Fruit fly (Drosophila melanogaster) whole organism, embryonic: ENCODE data around the gene CG13842.

Experiments
- Bteb2 ChIP-seq: fragments of 200-800 bp; sonication (Bioruptor generic); optimal IDR thresholded peaks from 2 replicates; lab custom pipeline; 2016; ENCODE audit warnings: missing biosample characterization, missing genetic modification characterization
- CG11093 ChIP-seq: fragments of 200-800 bp; sonication (Bioruptor generic); IDR thresholded peaks from 3 replicates; pipeline ENCODE4 v1.3.6; 2022; ENCODE audit warnings: missing biosample characterization, missing genetic modification characterization
- CG11696 ChIP-seq: fragments of 200-800 bp; sonication (Bioruptor generic); IDR thresholded peaks from 2 replicates; pipeline ENCODE4 v1.3.6; 2022; ENCODE audit warnings: missing biosample characterization, missing genetic modification characterization
- CG11723 ChIP-seq: fragments of 200-800 bp; sonication (Bioruptor generic); optimal IDR thresholded peaks from 2 replicates; lab custom pipeline; 2017; ENCODE audit warnings: missing biosample characterization, mild to moderate bottlenecking, missing genetic modification characterization
- CG12155 ChIP-seq: fragments of 200-800 bp; sonication (Bioruptor generic); optimal IDR thresholded peaks from 3 replicates; lab custom pipeline; 2016; ENCODE audit warnings: missing biosample characterization, missing genetic modification characterization
- CG12299 ChIP-seq: fragments of 200-800 bp; sonication (Bioruptor generic); optimal IDR thresholded peaks from 2 replicates; lab custom pipeline; 2018; ENCODE audit warnings: missing biosample characterization, mild to moderate bottlenecking, missing genetic modification characterization
- CG12659 ChIP-seq: fragments of 200-800 bp; sonication (Bioruptor generic); optimal IDR thresholded peaks from 3 replicates; lab custom pipeline; 2017; ENCODE audit warnings: mild to moderate bottlenecking, missing biosample characterization, missing genetic modification reagents, missing genetic modification characterization
- CG14667 ChIP-seq: fragments of 200-800 bp; sonication (Bioruptor generic); IDR thresholded peaks from 2 replicates; pipeline ENCODE4 v1.3.6; 2022; ENCODE audit warnings: missing biosample characterization, missing genetic modification characterization
- CG1603 ChIP-seq: fragments of 200-800 bp; sonication (Bioruptor generic); optimal IDR thresholded peaks from 2 replicates; lab custom pipeline; 2019; ENCODE audit warnings: missing biosample characterization, mild to moderate bottlenecking, missing genetic modification characterization, moderate library complexity
- CG17612 ChIP-seq: fragments of 200-800 bp; sonication (Bioruptor generic); IDR thresholded peaks from 2 replicates; pipeline ENCODE4 v1.3.6; 2022; ENCODE audit warnings: missing biosample characterization, missing genetic modification characterization
- CG2120 ChIP-seq: fragments of 200-800 bp; sonication (Bioruptor generic); optimal IDR thresholded peaks from 3 replicates; lab custom pipeline; 2016; ENCODE audit warnings: missing biosample characterization, missing genetic modification characterization
- CG3065 ChIP-seq: fragments of 200-800 bp; sonication (Bioruptor generic); optimal IDR thresholded peaks from 2 replicates; lab custom pipeline; 2016; ENCODE audit warnings: missing biosample characterization, missing genetic modification characterization
- CG31365 ChIP-seq: fragments of 200-800 bp; sonication (Bioruptor generic); optimal IDR thresholded peaks from 2 replicates; lab custom pipeline; 2018; ENCODE audit warnings: missing biosample characterization, mild to moderate bottlenecking, missing genetic modification characterization
- CG43689 ChIP-seq: fragments of 200-800 bp; sonication (Bioruptor generic); IDR thresholded peaks from 2 replicates; pipeline ENCODE4 v1.3.6; 2022; ENCODE audit warnings: missing biosample characterization, missing genetic modification characterization
- CG4424 ChIP-seq: fragments of 200-800 bp; sonication (Bioruptor generic); optimal IDR thresholded peaks from 3 replicates; lab custom pipeline; 2016; ENCODE audit warnings: missing biosample characterization, missing genetic modification characterization
- CG8765 ChIP-seq: fragments of 200-800 bp; sonication (Bioruptor generic); IDR thresholded peaks from 2 replicates; pipeline ENCODE4 v1.3.6; 2022; ENCODE audit warnings: missing biosample characterization, missing genetic modification characterization
- CG9609 ChIP-seq: fragments of 200-800 bp; sonication (Bioruptor generic); optimal IDR thresholded peaks from 3 replicates; lab custom pipeline; 2016; ENCODE audit warnings: missing biosample characterization, missing genetic modification characterization
- CTCF ChIP-seq: fragments of 200-800 bp; sonication (Bioruptor generic); optimal IDR thresholded peaks from 2 replicates; lab custom pipeline; 2017; ENCODE audit warnings: missing biosample characterization, mild to moderate bottlenecking, missing genetic modification characterization, moderate library complexity
- Chrac-16 ChIP-seq: fragments of 200-800 bp; sonication (Bioruptor generic); optimal IDR thresholded peaks from 3 replicates; lab custom pipeline; 2016; ENCODE audit warnings: missing biosample characterization, missing genetic modification characterization
- CrebB ChIP-seq: fragments of 200-800 bp; sonication (Bioruptor generic); optimal IDR thresholded peaks from 3 replicates; lab custom pipeline; 2018; ENCODE audit warnings: missing biosample characterization, mild to moderate bottlenecking, missing genetic modification characterization
- Doc2 ChIP-seq: fragments of 200-800 bp; sonication (Bioruptor generic); IDR thresholded peaks from 2 replicates; pipeline ENCODE4 v1.3.6; 2022; ENCODE audit warnings: missing biosample characterization, missing genetic modification characterization
- E2f1 ChIP-seq: fragments of 200-800 bp; sonication (Bioruptor generic); IDR thresholded peaks from 2 replicates; pipeline ENCODE4 v1.3.6; 2022; ENCODE audit warnings: missing biosample characterization, missing genetic modification characterization
- Fer2 ChIP-seq: fragments of 200-800 bp; sonication (Bioruptor generic); optimal IDR thresholded peaks from 2 replicates; lab custom pipeline; 2018; ENCODE audit warnings: missing biosample characterization, mild to moderate bottlenecking, missing genetic modification characterization, moderate library complexity
- Fer3 ChIP-seq: fragments of 200-800 bp; sonication (Bioruptor generic); optimal IDR thresholded peaks from 2 replicates; lab custom pipeline; 2018; ENCODE audit warnings: missing biosample characterization, mild to moderate bottlenecking, missing genetic modification characterization, moderate library complexity
- Gsc ChIP-seq: fragments of 200-800 bp; sonication (Bioruptor generic); IDR thresholded peaks from 2 replicates; pipeline ENCODE4 v1.3.6; 2022; ENCODE audit warnings: missing biosample characterization, missing genetic modification characterization
- HmgD ChIP-seq: fragments of 200-800 bp; sonication (Bioruptor generic); optimal IDR thresholded peaks from 3 replicates; lab custom pipeline; 2016; ENCODE audit warnings: missing biosample characterization, missing genetic modification characterization
- MTF-1 ChIP-seq: fragments of 200-800 bp; sonication (Bioruptor generic); optimal IDR thresholded peaks from 2 replicates; lab custom pipeline; 2018; ENCODE audit warnings: missing biosample characterization, mild to moderate bottlenecking, missing genetic modification characterization, borderline replicate concordance
- Meics ChIP-seq: fragments of 200-800 bp; sonication (Bioruptor generic); optimal IDR thresholded peaks from 2 replicates; lab custom pipeline; 2017; ENCODE audit warnings: missing biosample characterization, mild to moderate bottlenecking, missing genetic modification characterization
- NC2β ChIP-seq: fragments of 200-800 bp; sonication (Bioruptor generic); optimal IDR thresholded peaks from 2 replicates; lab custom pipeline; 2016; ENCODE audit warnings: missing biosample characterization, missing genetic modification characterization
- NfI ChIP-seq: fragments of 200-800 bp; sonication (Bioruptor generic); optimal IDR thresholded peaks from 3 replicates; lab custom pipeline; 2018; ENCODE audit warnings: missing biosample characterization, mild to moderate bottlenecking, missing genetic modification characterization, moderate library complexity
- Pdp1 ChIP-seq, 2 experiments: fragments of 200-800 bp; sonication (Bioruptor generic); optimal IDR thresholded peaks; 3 replicates each; lab custom pipeline; 2016; ENCODE audit warnings: missing biosample characterization in 2 of 2, missing genetic modification characterization in 2 of 2, mild to moderate bottlenecking in 1 of 2, moderate library complexity in 1 of 2
- Sox100B ChIP-seq: fragments of 200-800 bp; sonication (Bioruptor generic); optimal IDR thresholded peaks from 3 replicates; lab custom pipeline; 2018; ENCODE audit warnings: missing biosample characterization, mild to moderate bottlenecking, missing genetic modification characterization
- Tbp ChIP-seq: fragments of >200 bp; optimal IDR thresholded peaks from 2 replicates; lab custom pipeline; 2018; ENCODE audit warnings: missing biosample characterization, missing genetic modification characterization
- Xbp1 ChIP-seq: fragments of 200-800 bp; sonication (Bioruptor generic); optimal IDR thresholded peaks from 3 replicates; lab custom pipeline; 2016; ENCODE audit warnings: missing biosample characterization, mild to moderate bottlenecking, missing genetic modification characterization
- ato ChIP-seq: fragments of 200-800 bp; sonication (Bioruptor generic); IDR thresholded peaks from 2 replicates; pipeline ENCODE4 v1.3.6; 2022; ENCODE audit warnings: missing biosample characterization, missing genetic modification characterization; ENCODE audit not compliant: partially characterized antibody
- bbx ChIP-seq: fragments of 200-800 bp; sonication (Bioruptor generic); IDR thresholded peaks from 2 replicates; pipeline ENCODE4 v1.3.6; 2022; ENCODE audit warnings: missing biosample characterization, missing genetic modification characterization; ENCODE audit not compliant: partially characterized antibody
- bigmax ChIP-seq: fragments of 200-800 bp; sonication (Bioruptor generic); optimal IDR thresholded peaks from 2 replicates; lab custom pipeline; 2018; ENCODE audit warnings: missing biosample characterization, mild to moderate bottlenecking, missing genetic modification characterization
- crol ChIP-seq: fragments of 200-800 bp; sonication (Bioruptor generic); IDR thresholded peaks from 2 replicates; pipeline ENCODE4 v1.3.6; 2022; ENCODE audit warnings: missing biosample characterization, missing genetic modification characterization
- danr ChIP-seq: fragments of 200-800 bp; sonication (Bioruptor generic); IDR thresholded peaks from 2 replicates; pipeline ENCODE4 v1.3.6; 2022; ENCODE audit warnings: missing biosample characterization, missing genetic modification characterization
- esg ChIP-seq: fragments of 200-800 bp; sonication (Bioruptor generic); conservative IDR thresholded peaks from 2 replicates; pipeline ENCODE4 v1.3.6; 2022; ENCODE audit warnings: missing biosample characterization, missing genetic modification characterization
- fd102C ChIP-seq: fragments of 200-800 bp; sonication (Bioruptor generic); optimal IDR thresholded peaks from 2 replicates; lab custom pipeline; 2018; ENCODE audit warnings: missing biosample characterization, mild to moderate bottlenecking, missing genetic modification characterization, moderate library complexity
- fru ChIP-seq: fragments of >200 bp; optimal IDR thresholded peaks from 2 replicates; lab custom pipeline; 2017
- gsb ChIP-seq: fragments of 200-800 bp; sonication (Bioruptor generic); IDR thresholded peaks from 2 replicates; pipeline ENCODE4 v1.3.6; 2022; ENCODE audit warnings: missing biosample characterization, missing genetic modification characterization
- mld ChIP-seq: fragments of 200-800 bp; sonication (Bioruptor generic); IDR thresholded peaks from 3 replicates; pipeline ENCODE4 v1.3.6; 2022; ENCODE audit warnings: missing biosample characterization, missing genetic modification characterization; ENCODE audit not compliant: partially characterized antibody
- otp ChIP-seq: fragments of 200-800 bp; sonication (Bioruptor generic); IDR thresholded peaks from 3 replicates; pipeline ENCODE4, ENCODE4 v1.3.6; 2022; ENCODE audit warnings: missing biosample characterization, missing genetic modification characterization
- ranshi ChIP-seq: fragments of 200-800 bp; sonication (Bioruptor generic); IDR thresholded peaks from 2 replicates; pipeline ENCODE4 v1.3.6; 2022; ENCODE audit warnings: missing biosample characterization, missing genetic modification characterization
- sens ChIP-seq: fragments of 200-800 bp; sonication (Bioruptor generic); peaks from one replicate; lab custom pipeline; 2016; ENCODE audit warnings: missing biosample characterization, missing genetic modification characterization
- shn ChIP-seq: fragments of 200-800 bp; sonication (Bioruptor generic); optimal IDR thresholded peaks from 3 replicates; lab custom pipeline; 2016; ENCODE audit warnings: missing biosample characterization, missing genetic modification characterization
- tll ChIP-seq, 2 experiments: fragments of 200-800 bp in 1 of 2; fragments of >200 bp in 1 of 2; sonication (Bioruptor generic) in 1 of 2; optimal IDR thresholded peaks; 2 replicates each; lab custom pipeline; 2017 to 2019; ENCODE audit warnings: missing biosample characterization in 2 of 2, missing genetic modification characterization in 2 of 2, mild to moderate bottlenecking in 1 of 2, moderate library complexity in 1 of 2
- toy ChIP-seq: fragments of 200-800 bp; sonication (Bioruptor generic); IDR thresholded peaks from 2 replicates; pipeline ENCODE4 v1.3.6; 2022; ENCODE audit warnings: missing biosample characterization, missing genetic modification characterization
- trh ChIP-seq: fragments of 200-800 bp; sonication (Bioruptor generic); optimal IDR thresholded peaks from 2 replicates; lab custom pipeline; 2016; ENCODE audit warnings: missing biosample characterization, missing genetic modification characterization
- zen ChIP-seq: fragments of 200-800 bp; sonication (Bioruptor generic); optimal IDR thresholded peaks from 3 replicates; lab custom pipeline; 2018; ENCODE audit warnings: missing biosample characterization, mild to moderate bottlenecking, missing genetic modification characterization, moderate library complexity
- zen2 ChIP-seq: fragments of 200-800 bp; sonication (Bioruptor generic); IDR thresholded peaks from 3 replicates; pipeline ENCODE4 v1.3.6; 2022; ENCODE audit warnings: missing biosample characterization, missing genetic modification characterization; ENCODE audit not compliant: partially characterized antibody

The CG13842 gene

dm6 chr3R:22720808-22721306 is 13.8 kb upstream of the CG13842 start, which contains the start of gene wge (continued):
- TF ChIP-seq CG43689 (GFP tag; lab: Robert Waterston, UW), result no peak
- no peak for TF ChIP-seq Meics
- TF ChIP-seq CG4424 (GFP tag; lab: Kevin White, UChicago), result no peak
- TF ChIP-seq E2f1 (GFP tag; lab: Robert Waterston, UW), result no peak
- TF ChIP-seq CG11696, result no peak
- no peak for TF ChIP-seq CG8765 (GFP tag; lab: Robert Waterston, UW)
- TF ChIP-seq tll (GFP tag; optimal IDR thresholded peaks at IDR 0.05; lab: Kevin White, UChicago), result no peak
- TF ChIP-seq Gsc (GFP tag; lab: Robert Waterston, UW), result no peak
- TF ChIP-seq MTF-1 (GFP tag; lab: Kevin White, UChicago), result no peak
- peak; percentile 55 for TF ChIP-seq CTCF (GFP tag; lab: Kevin White, UChicago)
- TF ChIP-seq zen, result no peak
- TF ChIP-seq sens, result no peak
- TF ChIP-seq CG31365, result no peak
- TF ChIP-seq CG11093 (GFP tag; lab: Robert Waterston, UW), result no peak
- TF ChIP-seq NfI (GFP tag; lab: Kevin White, UChicago), result no peak
- no peak for TF ChIP-seq zen2 (GFP tag; lab: Robert Waterston, UW)
- no peak for TF ChIP-seq danr (GFP tag; lab: Robert Waterston, UW)
- TF ChIP-seq Fer2 (tag; lab: Kevin White, UChicago), result no peak
- no peak for TF ChIP-seq fd102C (GFP tag; lab: Kevin White, UChicago)
- TF ChIP-seq toy (GFP tag; lab: Robert Waterston, UW), result no peak
- peak; percentile 74 for TF ChIP-seq bbx
- peak in 1 of 2 experiments; percentile 43 for TF ChIP-seq Pdp1 (GFP tag; optimal IDR thresholded peaks at IDR 0.05; lab: Kevin White, UChicago)
- no peak for TF ChIP-seq CG9609 (GFP tag; lab: Kevin White, UChicago)
- TF ChIP-seq otp (GFP tag; lab: Robert Waterston, UW), result no peak
- TF ChIP-seq Xbp1 (GFP tag; lab: Kevin White, UChicago), result no peak
- TF ChIP-seq CG1603 (tag; lab: Kevin White, UChicago), result peak; percentile 34
- TF ChIP-seq CG2120, result no peak
- TF ChIP-seq bigmax (GFP tag; lab: Kevin White, UChicago), result no peak
- TF ChIP-seq Fer3 (tag; lab: Kevin White, UChicago), result no peak
- no peak for TF ChIP-seq HmgD (GFP tag; lab: Kevin White, UChicago)
- no peak for TF ChIP-seq CG17612 (GFP tag; lab: Robert Waterston, UW)
- no peak for TF ChIP-seq Bteb2 (GFP tag; lab: Kevin White, UChicago)
- TF ChIP-seq CG12659, result peak; percentile 30
- TF ChIP-seq ranshi (GFP tag; lab: Robert Waterston, UW), result no peak
- TF ChIP-seq ato, result peak; percentile 84
- TF ChIP-seq mld (GFP tag; lab: Robert Waterston, UW), result peak; percentile 55; the same call in 1 of the 3 replicates
- no peak for TF ChIP-seq NC2β (GFP tag; lab: Kevin White, UChicago)
- TF ChIP-seq CG14667 (GFP tag; lab: Robert Waterston, UW), result no peak
- no peak for TF ChIP-seq gsb (GFP tag; lab: Robert Waterston, UW)
- TF ChIP-seq Doc2 (GFP tag; lab: Robert Waterston, UW), result no peak
- no peak for TF ChIP-seq CG12299 (tag; lab: Kevin White, UChicago)
- TF ChIP-seq esg (GFP tag; lab: Robert Waterston, UW), result no peak
- no peak for TF ChIP-seq CG11723
- no peak for TF ChIP-seq Sox100B (GFP tag; lab: Kevin White, UChicago)
- TF ChIP-seq CrebB (tag; lab: Kevin White, UChicago), result no peak
- TF ChIP-seq CG12155 (GFP tag; lab: Kevin White, UChicago), result no peak
- no peak for TF ChIP-seq CG3065 (GFP tag; lab: Kevin White, UChicago)
- no peak for TF ChIP-seq crol (GFP tag; lab: Robert Waterston, UW)
- TF ChIP-seq Tbp (GFP tag; lab: Kevin White, UChicago), result no peak
- no peak for TF ChIP-seq trh (GFP tag; lab: Kevin White, UChicago)
- TF ChIP-seq Chrac-16 (GFP tag; lab: Kevin White, UChicago), result no peak
- no peak for TF ChIP-seq shn (GFP tag; lab: Kevin White, UChicago)
- no peak for TF ChIP-seq fru (lab: Kevin White, UChicago)
